Worm (Caenorhabditis elegans) whole organism, L3 larva: ENCODE data around the gene tpp-2.

ENCODE experiments used
- ZK546.5 ChIP-seq: sonication (generic microtip); optimal IDR thresholded peaks from 2 replicates; lab custom pipeline; 2017; ENCODE audit warnings: missing biosample characterization, missing genetic modification characterization
- aly-2 ChIP-seq: fragments of 150-350 bp; optimal IDR thresholded peaks from 2 replicates; lab custom pipeline; 2014; ENCODE audit warnings: missing biosample characterization, missing genetic modification characterization
- elt-2 ChIP-seq: sonication (generic microtip); optimal IDR thresholded peaks from 2 replicates; lab custom pipeline; 2016; ENCODE audit warnings: missing genetic modification reagents, mild to moderate bottlenecking, missing genetic modification characterization, missing compliant biosample characterization
- lin-15B ChIP-seq: fragments of 150-350 bp; optimal IDR thresholded peaks from 2 replicates; lab custom pipeline; 2014; ENCODE audit warnings: missing biosample characterization, missing genetic modification characterization
- nhr-11 ChIP-seq: fragments of 150-350 bp; optimal IDR thresholded peaks from 2 replicates; lab custom pipeline; 2014; ENCODE audit warnings: missing biosample characterization, missing genetic modification characterization
- nhr-237 ChIP-seq: fragments of 150-350 bp; optimal IDR thresholded peaks from 2 replicates; lab custom pipeline; 2014; ENCODE audit warnings: missing biosample characterization, missing genetic modification characterization
- nhr-28 ChIP-seq: fragments of 150-350 bp; optimal IDR thresholded peaks from 2 replicates; lab custom pipeline; 2014; ENCODE audit warnings: missing biosample characterization, missing genetic modification characterization
- skn-1 ChIP-seq: fragments of 150-350 bp; optimal IDR thresholded peaks from 2 replicates; lab custom pipeline; 2014; ENCODE audit warnings: missing biosample characterization, missing genetic modification characterization
- snpc-4 ChIP-seq: fragments of 150-350 bp; optimal IDR thresholded peaks from 2 replicates; lab custom pipeline; 2014; ENCODE audit warnings: missing biosample characterization, missing genetic modification characterization
- unc-62 ChIP-seq: fragments of 150-350 bp; sonication (generic microtip); optimal IDR thresholded peaks from 4 replicates; lab custom pipeline; 2014; ENCODE audit warnings: missing biosample characterization, missing genetic modification reagents, missing genetic modification characterization
- zag-1 ChIP-seq: fragments of 150-350 bp; optimal IDR thresholded peaks from 2 replicates; lab custom pipeline; 2014; ENCODE audit warnings: missing biosample characterization, missing genetic modification characterization

ce11 chrII:6046023-6046631, 51.3 kb downstream of the tpp-2 start:
- no peak for TF ChIP-seq skn-1
- TF ChIP-seq nhr-11 (tag; lab: Kevin White, UChicago) = no peak
- TF ChIP-seq elt-2 (tag; lab: Kevin White, UChicago) = no peak
- TF ChIP-seq unc-62 (GFP tag; lab: Kevin White, UChicago) = no peak
- TF ChIP-seq aly-2 (tag; lab: Kevin White, UChicago) = no peak
- no peak for TF ChIP-seq zag-1
- no peak for TF ChIP-seq snpc-4 (tag; lab: Kevin White, UChicago)
- no peak for TF ChIP-seq ZK546.5
- no peak for TF ChIP-seq lin-15B (tag; lab: Kevin White, UChicago)
- no peak for TF ChIP-seq nhr-237 (tag; lab: Kevin White, UChicago)
- no peak for TF ChIP-seq nhr-28 (tag; lab: Kevin White, UChicago)
